Worm (Caenorhabditis elegans) whole organism, L4 larva: ENCODE data around the gene clec-234.

Experiments used
- Y48G9A.11 ChIP-seq: fragments of 200-800 bp; sonication (Bioruptor generic); IDR thresholded peaks from 2 replicates; pipeline ENCODE4 v1.3.6; 2022; ENCODE audit warnings: missing genetic modification reagents, missing genetic modification characterization, missing compliant biosample characterization
- aly-2 ChIP-seq: sonication (generic microtip); optimal IDR thresholded peaks from 2 replicates; lab custom pipeline; 2018; ENCODE audit warnings: missing biosample characterization, missing genetic modification characterization
- ceh-44 ChIP-seq: fragments of 200-800 bp; sonication (Bioruptor generic); IDR thresholded peaks from 2 replicates; pipeline ENCODE4 v1.3.6; 2022; ENCODE audit warnings: missing genetic modification reagents, missing genetic modification characterization, missing compliant biosample characterization
- lim-7 ChIP-seq: fragments of 200-800 bp; sonication (Bioruptor generic); IDR thresholded peaks from 2 replicates; pipeline ENCODE4 v1.3.6; 2022; ENCODE audit warnings: missing genetic modification characterization, missing compliant biosample characterization
- lsy-2 ChIP-seq, 2 experiments: fragments of 150-350 bp in 1 of 2; sonication (generic microtip) in 1 of 2; optimal IDR thresholded peaks; 2 replicates each; lab custom pipeline; 2014 to 2017; ENCODE audit warnings: missing biosample characterization in 2 of 2, missing genetic modification characterization in 2 of 2
- madf-9 ChIP-seq: fragments of 200-800 bp; sonication (Bioruptor generic); conservative IDR thresholded peaks from 2 replicates; pipeline ENCODE4 v1.3.6; 2022; ENCODE audit warnings: missing genetic modification reagents, missing genetic modification characterization, missing compliant biosample characterization
- nhr-237 ChIP-seq: sonication (generic microtip); optimal IDR thresholded peaks from 2 replicates; lab custom pipeline; 2017; ENCODE audit warnings: missing biosample characterization, missing genetic modification characterization
- nhr-77 ChIP-seq: fragments of 150-350 bp; optimal IDR thresholded peaks from 2 replicates; lab custom pipeline; 2014; ENCODE audit warnings: missing biosample characterization, missing genetic modification characterization
- pha-4 ChIP-seq, 2 experiments: fragments of 150-350 bp in 1 of 2; fragments of 200-800 bp in 1 of 2; sonication (Bioruptor generic) in 1 of 2; IDR thresholded peaks in 1 of 2; optimal IDR thresholded peaks in 1 of 2; 2 replicates each; pipeline versions ENCODE4 v1.3.6 to Lab custom; 2014 to 2022; ENCODE audit warnings: missing genetic modification characterization in 2 of 2, missing genetic modification reagents in 2 of 2, missing biosample characterization in 1 of 2, missing compliant biosample characterization in 1 of 2
- unc-130 ChIP-seq: sonication (generic microtip); optimal IDR thresholded peaks from 2 replicates; lab custom pipeline; 2016; ENCODE audit warnings: missing genetic modification reagents, missing genetic modification characterization, missing compliant biosample characterization
- ztf-7 ChIP-seq: fragments of 150-350 bp; optimal IDR thresholded peaks from 2 replicates; lab custom pipeline; 2014; ENCODE audit warnings: missing biosample characterization, missing genetic modification characterization

DNA sequence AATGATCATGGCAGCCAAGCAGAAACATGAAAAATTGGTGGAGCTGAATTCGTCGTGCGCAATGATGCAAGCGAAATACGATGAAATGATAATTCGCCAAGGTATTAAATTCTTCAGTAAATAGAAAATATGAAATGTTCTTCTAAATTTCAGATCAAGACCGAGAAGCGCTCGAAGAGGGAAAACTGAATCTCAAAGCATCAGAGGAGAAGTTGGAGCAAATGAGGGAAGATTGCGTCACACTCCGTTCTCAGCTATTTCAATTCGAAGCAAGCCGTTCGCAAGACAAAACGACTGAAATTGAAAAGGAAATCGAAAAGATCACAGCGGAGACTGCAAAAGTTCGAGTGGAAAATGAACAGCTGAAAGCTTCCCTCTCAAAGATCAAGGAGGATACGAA is 27.0 kb downstream of the clec-234 start:
- TF ChIP-seq nhr-77 (tag; lab: Kevin White, UChicago) (no peak), lim-7 (GFP tag; lab: Robert Waterston, UW) (no peak), madf-9 (no peak), unc-130 (no peak), lsy-2 (tag; optimal IDR thresholded peaks at IDR 0.05; lab: Kevin White, UChicago) (no peak), nhr-237 (tag; lab: Kevin White, UChicago) (no peak), Y48G9A.11 (GFP tag; lab: Robert Waterston, UW) (no peak), aly-2 (no peak), pha-4 (GFP tag; IDR thresholded peaks at IDR 0.05; lab: Robert Waterston, UW) (no peak), pha-4 (tag; optimal IDR thresholded peaks at IDR 0.05; lab: Kevin White, UChicago) (no peak), ceh-44 (GFP tag; lab: Robert Waterston, UW) (no peak), ztf-7 (tag; lab: Kevin White, UChicago) (no peak)
